Fruit fly (Drosophila melanogaster): ENCODE measurements around the gene CG7110.

The CG7110 gene

DNA sequence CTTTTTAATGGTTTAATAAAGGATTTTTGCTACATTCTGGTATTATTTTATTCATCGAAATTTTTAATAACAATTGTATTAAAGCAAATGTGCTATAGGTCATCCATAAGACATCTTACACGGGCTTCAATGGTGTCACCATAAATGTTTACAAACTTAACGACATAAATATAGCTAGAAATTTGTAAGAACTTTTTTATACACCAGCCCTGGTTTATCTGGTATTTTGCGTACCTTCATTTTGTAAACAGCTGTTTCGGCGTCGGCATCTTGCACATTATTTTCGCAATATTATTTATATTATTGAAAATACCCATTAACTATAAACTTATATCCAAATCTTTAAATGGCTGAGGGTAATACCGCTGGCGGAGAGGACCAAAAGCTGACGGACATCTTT is 31.4 kb upstream of the CG7110 start, which contains the start of gene Tap42 (continued):
- TF ChIP-seq gcm2 (GFP tag; optimal IDR thresholded peaks at IDR 0.05) (no peak), twi (tag; optimal IDR thresholded peaks at IDR 0.05) (peak; percentile 11), zfh2 (GFP tag; optimal IDR thresholded peaks at IDR 0.05) (no peak), Chrac-16 (GFP tag; optimal IDR thresholded peaks at IDR 0.05) (no peak), CG3995 (GFP tag; optimal IDR thresholded peaks at IDR 0.05) (no peak), CG8089 (GFP tag; optimal IDR thresholded peaks at IDR 0.05) (no peak), ftz-f1 (GFP tag; optimal IDR thresholded peaks at IDR 0.05) (no peak), sug (tag; optimal IDR thresholded peaks at IDR 0.05) (peak; percentile 48), exex (tag; optimal IDR thresholded peaks at IDR 0.05) (no peak), p53 (GFP tag; optimal IDR thresholded peaks at IDR 0.05) (no peak), trem (tag; optimal IDR thresholded peaks at IDR 0.05) (peak; percentile 22), CG7786 (GFP tag; optimal IDR thresholded peaks at IDR 0.05) (no peak), hth (optimal IDR thresholded peaks at IDR 0.05) (no peak), fu2 (GFP tag; optimal IDR thresholded peaks at IDR 0.05) (no peak), CG1024 (GFP tag; IDR thresholded peaks at IDR 0.05) (no peak), Ssrp (tag; optimal IDR thresholded peaks at IDR 0.05) (no peak), Tbp (GFP tag; optimal IDR thresholded peaks at IDR 0.05) (no peak), Hey (tag; optimal IDR thresholded peaks at IDR 0.05) (no peak), Drgx (GFP tag; IDR thresholded peaks at IDR 0.05) (no peak), CG10366 (GFP tag; IDR thresholded peaks at IDR 0.05) (peak; percentile 23; the same call in 1 of the 2 replicates), tio (GFP tag; optimal IDR thresholded peaks at IDR 0.05) (no peak), Antp (GFP tag; optimal IDR thresholded peaks at IDR 0.05) (no peak), cas (GFP tag; IDR thresholded peaks at IDR 0.05) (no peak), CG9437 (GFP tag; optimal IDR thresholded peaks at IDR 0.05) (no peak), Eip74EF (GFP tag; optimal IDR thresholded peaks at IDR 0.05) (no peak), sens-2 (GFP tag; IDR thresholded peaks at IDR 0.05) (no peak), HmgD (GFP tag; optimal IDR thresholded peaks at IDR 0.05) (no peak), Hr3 (GFP tag; optimal IDR thresholded peaks at IDR 0.05) (no peak), CG14860 (GFP tag; IDR thresholded peaks at IDR 0.05; ENCODE audit: partially characterized antibody) (no peak), CG2875 (GFP tag; optimal IDR thresholded peaks at IDR 0.05) (no peak), pum (GFP tag; optimal IDR thresholded peaks at IDR 0.05) (no peak), row (GFP tag; IDR thresholded peaks at IDR 0.05) (peak; percentile 71), nom (GFP tag; optimal IDR thresholded peaks at IDR 0.05) (no peak), sna (GFP tag; IDR thresholded peaks at IDR 0.05; ENCODE audit: partially characterized antibody) (no peak), dm (GFP tag; optimal IDR thresholded peaks at IDR 0.05) (no peak), CG11247 (GFP tag; IDR thresholded peaks at IDR 0.05) (no peak), CG10959 (GFP tag; IDR thresholded peaks at IDR 0.05) (no peak), CG10565 (GFP tag; optimal IDR thresholded peaks at IDR 0.05) (no peak), CG9727 (GFP tag; optimal IDR thresholded peaks at IDR 0.05) (no peak), Mad (GFP tag; optimal IDR thresholded peaks at IDR 0.05) (peak; percentile 26), dati (GFP tag; IDR thresholded peaks at IDR 0.05) (no peak), stwl (tag; optimal IDR thresholded peaks at IDR 0.05) (peak; percentile 27), Elba2 (GFP tag; optimal IDR thresholded peaks at IDR 0.05) (no peak), gsb (GFP tag; IDR thresholded peaks at IDR 0.05) (no peak), CG8359 (GFP tag; optimal IDR thresholded peaks at IDR 0.05; ENCODE audit: borderline replicate concordance) (no peak), Med (GFP tag) (peak; percentile 86), Nf-YB (GFP tag; optimal IDR thresholded peaks at IDR 0.05) (no peak), her (GFP tag; optimal IDR thresholded peaks at IDR 0.05) (no peak), Hr78 (GFP tag; optimal IDR thresholded peaks at IDR 0.05) (no peak), HHEX (GFP tag; optimal IDR thresholded peaks at IDR 0.05) (no peak), amos (GFP tag; IDR thresholded peaks at IDR 0.05; ENCODE audit: partially characterized antibody) (no peak), CG4617 (GFP tag; optimal IDR thresholded peaks at IDR 0.05; ENCODE audit: borderline replicate concordance) (no peak)
